Fruit fly (Drosophila melanogaster) whole organism, wandering third instar larva: ENCODE measurements around the gene CG6749.

ENCODE experiments used
- Abd-B ChIP-seq: fragments of >200 bp; optimal IDR thresholded peaks from 2 replicates; lab custom pipeline; 2017; ENCODE audit warnings: missing biosample characterization, missing genetic modification characterization
- Dfd ChIP-seq: fragments of >200 bp; optimal IDR thresholded peaks from 2 replicates; lab custom pipeline; 2017; ENCODE audit warnings: missing biosample characterization, missing genetic modification characterization
- Dif ChIP-seq: fragments of 200-275, 200-300 bp; sonication (Bioruptor generic); optimal IDR thresholded peaks from 2 replicates; lab custom pipeline; 2018; ENCODE audit warnings: missing biosample characterization, missing genetic modification characterization; ENCODE audit not compliant: partially characterized antibody
- GATAd ChIP-seq: sonication (Bioruptor generic); optimal IDR thresholded peaks from 2 replicates; lab custom pipeline; 2016; ENCODE audit warnings: missing biosample characterization, missing genetic modification characterization
- Mio ChIP-seq: sonication (Bioruptor generic); optimal IDR thresholded peaks from 2 replicates; lab custom pipeline; 2016; ENCODE audit warnings: missing biosample characterization, missing genetic modification characterization
- OdsH ChIP-seq: fragments of 200-800 bp; sonication (Bioruptor generic); optimal IDR thresholded peaks from 2 replicates; lab custom pipeline; 2016; ENCODE audit warnings: missing biosample characterization, mild to moderate bottlenecking, missing genetic modification characterization
- fru ChIP-seq: fragments of 200-800 bp; sonication (Bioruptor generic); optimal IDR thresholded peaks from 3 replicates; lab custom pipeline; 2016; ENCODE audit warnings: missing biosample characterization, mild to moderate bottlenecking, missing genetic modification characterization
- lola ChIP-seq: fragments of >200 bp; optimal IDR thresholded peaks from 2 replicates; lab custom pipeline; 2017; ENCODE audit warnings: missing biosample characterization, missing genetic modification characterization
- pan ChIP-seq: fragments of >200 bp; optimal IDR thresholded peaks from 2 replicates; lab custom pipeline; 2017
- psq ChIP-seq: fragments of 200-800 bp; sonication (Bioruptor generic); optimal IDR thresholded peaks from 3 replicates; lab custom pipeline; 2017; ENCODE audit warnings: missing biosample characterization, mild to moderate bottlenecking, missing genetic modification characterization, moderate library complexity
- sage ChIP-seq: fragments of 200-800 bp; sonication (Bioruptor generic); optimal IDR thresholded peaks from 2 replicates; lab custom pipeline; 2016; ENCODE audit warnings: missing biosample characterization, mild to moderate bottlenecking, missing genetic modification characterization

DNA sequence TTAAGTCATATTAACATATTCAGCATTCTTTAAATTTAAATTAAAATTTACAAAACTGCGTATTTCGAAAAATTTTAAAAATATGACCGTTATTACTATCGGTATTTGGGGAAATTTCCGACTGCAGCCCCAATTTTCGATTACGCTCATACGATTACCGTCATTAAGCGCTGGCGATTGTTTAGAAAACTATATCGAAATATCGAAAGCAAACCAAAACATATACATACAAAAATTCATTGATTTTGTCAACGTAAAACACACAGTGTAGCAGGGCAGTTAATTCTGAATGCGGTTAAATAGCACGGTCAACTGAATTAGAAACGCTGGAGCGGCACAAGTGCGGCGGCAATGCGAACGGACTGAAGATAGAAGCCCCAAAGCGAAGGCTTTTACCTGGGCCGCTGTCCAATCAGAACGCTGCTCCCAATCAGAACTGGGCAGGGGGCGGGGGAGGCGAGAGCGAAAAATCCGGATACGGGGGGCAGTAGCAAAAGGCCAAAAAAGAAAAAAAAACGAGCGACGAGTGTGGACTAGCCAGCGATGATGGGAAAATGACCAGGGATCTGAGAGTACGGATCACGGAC lies 29.4 kb downstream of the CG6749 start, which contains the start of gene CG16711:
- no peak for TF ChIP-seq Dfd
- TF ChIP-seq Mio (GFP tag; lab: Kevin White, UChicago): no peak
- no peak for TF ChIP-seq pan (lab: Kevin White, UChicago)
- TF ChIP-seq psq (GFP tag; lab: Kevin White, UChicago): no peak
- TF ChIP-seq fru (GFP tag; lab: Kevin White, UChicago): no peak
- TF ChIP-seq lola (GFP tag; lab: Kevin White, UChicago): no peak
- no peak for TF ChIP-seq Dif
- TF ChIP-seq OdsH (GFP tag; lab: Kevin White, UChicago): no peak
- no peak for TF ChIP-seq GATAd
- no peak for TF ChIP-seq sage
- TF ChIP-seq Abd-B (GFP tag; lab: Kevin White, UChicago): no peak
